In the genomic region with DNA sequence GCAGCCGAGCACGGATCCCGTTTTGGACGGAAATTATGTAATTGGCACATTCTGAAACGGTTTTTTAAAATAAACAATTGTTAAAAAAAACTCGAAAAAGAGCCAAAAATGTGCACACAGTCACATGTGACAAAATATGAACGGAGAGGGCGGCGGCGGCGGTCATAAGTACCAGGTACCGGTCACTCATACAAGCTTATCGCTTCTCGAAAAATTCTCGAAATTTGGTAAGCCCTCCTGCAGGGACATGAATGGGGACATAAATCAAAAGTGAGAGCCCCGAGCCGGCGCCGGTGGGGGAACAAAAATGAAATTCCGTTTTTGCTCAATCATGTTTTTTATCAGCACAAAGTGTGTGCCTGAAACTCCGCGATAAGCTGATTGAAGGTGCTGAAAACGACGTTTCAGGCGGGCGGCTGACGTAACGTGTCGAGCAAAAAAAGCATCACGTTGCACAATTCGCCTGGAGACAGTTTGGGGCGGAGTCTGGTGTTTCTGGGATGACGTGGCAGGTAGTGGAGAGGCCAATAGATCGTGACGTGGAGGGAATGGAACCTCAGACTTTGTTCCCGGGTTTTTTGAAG, we compare ENCODE assay signal across 5 worm cellular contexts.
TF ChIP-seq lines count a peak whose summit lies in the region.

Gene ltah-1.2, minus strand, starts transcription at position 51 of the 584 bp plus-strand sequence.

TF ChIP-seq in whole organism, L1 larva, 84 proteins besides CTCF, POLR2A, EP300 and RAD21:
- TF ChIP-seq C04F5.9 (tag; optimal IDR thresholded peaks at IDR 0.05; lab: Kevin White, UChicago) (no peak), efl-1 (optimal IDR thresholded peaks at IDR 0.05; lab: Kevin White, UChicago) (no peak), efl-1 (GFP tag; optimal IDR thresholded peaks at IDR 0.05 in 1 of 2; lab: Kevin White, UChicago) (peak in 1 of 2 experiments; percentile 15), lsy-2 (tag; optimal IDR thresholded peaks at IDR 0.05; lab: Kevin White, UChicago) (no peak), hlh-4 (tag; optimal IDR thresholded peaks at IDR 0.05; lab: Kevin White, UChicago) (no peak), dsc-1 (tag; optimal IDR thresholded peaks at IDR 0.05; lab: Kevin White, UChicago) (no peak), elt-2 (tag; optimal IDR thresholded peaks at IDR 0.05; lab: Kevin White, UChicago) (peak; percentile 76), ceh-90 (tag; optimal IDR thresholded peaks at IDR 0.05; lab: Kevin White, UChicago) (no peak), pax-3 (tag; optimal IDR thresholded peaks at IDR 0.05; lab: Kevin White, UChicago) (peak; percentile 11), unc-130 (tag; optimal IDR thresholded peaks at IDR 0.05; lab: Kevin White, UChicago) (no peak), vab-15 (tag; optimal IDR thresholded peaks at IDR 0.05; lab: Kevin White, UChicago) (no peak)

TF ChIP-seq in whole organism, L2 larva, 48 proteins besides CTCF, POLR2A, EP300 and RAD21:
- TF ChIP-seq aly-2 (tag; optimal IDR thresholded peaks at IDR 0.05; lab: Kevin White, UChicago) (no peak), F13H6.1 (tag; optimal IDR thresholded peaks at IDR 0.05; lab: Kevin White, UChicago) (peak; percentile 39), sma-9 (GFP tag; optimal IDR thresholded peaks at IDR 0.05; lab: Kevin White, UChicago) (peak; percentile 39), sma-9 (tag; optimal IDR thresholded peaks at IDR 0.05; lab: Kevin White, UChicago) (no peak), fos-1 (tag; optimal IDR thresholded peaks at IDR 0.05; lab: Kevin White, UChicago) (peak; percentile 54), lin-39 (tag; optimal IDR thresholded peaks at IDR 0.05; lab: Kevin White, UChicago) (no peak), crh-2 (tag; optimal IDR thresholded peaks at IDR 0.05; lab: Kevin White, UChicago) (peak; percentile 50)
TF ChIP-seq in whole organism, L2 larva: peak in this region for 4.

TF ChIP-seq in whole organism, L3 larva, 47 proteins besides CTCF, POLR2A, EP300 and RAD21:
- TF ChIP-seq pqm-1 (tag; optimal IDR thresholded peaks at IDR 0.05; lab: Kevin White, UChicago), result peak; percentile 43
- TF ChIP-seq tbx-2 (tag; optimal IDR thresholded peaks at IDR 0.05; lab: Kevin White, UChicago), result no peak
- TF ChIP-seq ceh-9 (tag; optimal IDR thresholded peaks at IDR 0.05; lab: Kevin White, UChicago), result no peak
- no peak for TF ChIP-seq lin-15B (tag; optimal IDR thresholded peaks at IDR 0.05; lab: Kevin White, UChicago)
- no peak for TF ChIP-seq ceh-28 (tag; optimal IDR thresholded peaks at IDR 0.05; lab: Kevin White, UChicago)
- no peak for TF ChIP-seq nhr-76 (tag; optimal IDR thresholded peaks at IDR 0.05; lab: Kevin White, UChicago)
- TF ChIP-seq zag-1 (tag; optimal IDR thresholded peaks at IDR 0.05; lab: Kevin White, UChicago), result no peak
- TF ChIP-seq elt-3 (tag; optimal IDR thresholded peaks at IDR 0.05; lab: Kevin White, UChicago), result no peak
- TF ChIP-seq lsy-12 (tag; optimal IDR thresholded peaks at IDR 0.05; lab: Kevin White, UChicago), result no peak
- TF ChIP-seq unc-39 (tag; optimal IDR thresholded peaks at IDR 0.05; lab: Kevin White, UChicago), result no peak
- TF ChIP-seq nhr-12 (tag; optimal IDR thresholded peaks at IDR 0.05; lab: Kevin White, UChicago), result no peak
- no peak for TF ChIP-seq fkh-10 (GFP tag; optimal IDR thresholded peaks at IDR 0.05; lab: Kevin White, UChicago)
- no peak for TF ChIP-seq nhr-77 (tag; optimal IDR thresholded peaks at IDR 0.05; lab: Kevin White, UChicago)
- TF ChIP-seq aly-2 (tag; optimal IDR thresholded peaks at IDR 0.05; lab: Kevin White, UChicago), result no peak
- TF ChIP-seq hmg-11 (tag; optimal IDR thresholded peaks at IDR 0.05; lab: Kevin White, UChicago), result no peak
- TF ChIP-seq ceh-16 (tag; optimal IDR thresholded peaks at IDR 0.05; lab: Kevin White, UChicago), result no peak
- no peak for TF ChIP-seq pha-4 (tag; optimal IDR thresholded peaks at IDR 0.05; lab: Kevin White, UChicago)
- TF ChIP-seq elt-2 (tag; optimal IDR thresholded peaks at IDR 0.05; lab: Kevin White, UChicago), result peak; percentile 90
- TF ChIP-seq nfya-1 (tag; optimal IDR thresholded peaks at IDR 0.05; lab: Kevin White, UChicago; ENCODE audit: insufficient read depth), result peak; percentile 38
TF ChIP-seq in whole organism, L3 larva: peak in this region for 3.

TF ChIP-seq in whole organism, L4 larva, 104 proteins besides CTCF, POLR2A, EP300 and RAD21 (continues in another document):
- TF ChIP-seq T26A8.4 (GFP tag; IDR thresholded peaks at IDR 0.05; lab: Robert Waterston, UW) (0 out of 2 replicates have a peak, but pooled peaks have one; percentile 7), tra-1 (GFP tag; IDR thresholded peaks at IDR 0.05; lab: Robert Waterston, UW) (peak; percentile 70; the same call in 1 of the 2 replicates), nhr-11 (tag; optimal IDR thresholded peaks at IDR 0.05; lab: Kevin White, UChicago) (no peak), ceh-20 (GFP tag; IDR thresholded peaks at IDR 0.05; lab: Robert Waterston, UW) (0 out of 2 replicates have a peak, but pooled peaks have one; percentile 65), nhr-25 (tag; optimal IDR thresholded peaks at IDR 0.05; lab: Kevin White, UChicago; ENCODE audit: borderline replicate concordance, insufficient read depth) (no peak), mdt-29 (GFP tag; IDR thresholded peaks at IDR 0.05; lab: Robert Waterston, UW) (peak; percentile 54; the same call in 1 of the 2 replicates), nhr-41 (GFP tag; IDR thresholded peaks at IDR 0.05; lab: Robert Waterston, UW) (0 out of 2 replicates have a peak, but pooled peaks have one; percentile 25), zfp-2 (tag; optimal IDR thresholded peaks at IDR 0.05; lab: Kevin White, UChicago) (no peak), lir-3 (tag; optimal IDR thresholded peaks at IDR 0.05; lab: Kevin White, UChicago) (no peak), ztf-7 (tag; optimal IDR thresholded peaks at IDR 0.05; lab: Kevin White, UChicago) (no peak), ZK546.5 (tag; optimal IDR thresholded peaks at IDR 0.05; lab: Kevin White, UChicago) (no peak), ces-1 (GFP tag; optimal IDR thresholded peaks at IDR 0.05; lab: Kevin White, UChicago) (no peak), lin-15B (tag; optimal IDR thresholded peaks at IDR 0.05; lab: Kevin White, UChicago) (no peak), duxl-1 (tag; optimal IDR thresholded peaks at IDR 0.05; lab: Kevin White, UChicago; ENCODE audit: poor library complexity) (no peak), cey-2 (tag; optimal IDR thresholded peaks at IDR 0.05; lab: Kevin White, UChicago; ENCODE audit: borderline replicate concordance, insufficient read depth) (no peak), egl-43 (GFP tag; IDR thresholded peaks at IDR 0.05; lab: Robert Waterston, UW) (0 out of 2 replicates have a peak, but pooled peaks have one; percentile 40), daf-8 (GFP tag; IDR thresholded peaks at IDR 0.05; lab: Robert Waterston, UW) (no peak), php-3 (GFP tag; IDR thresholded peaks at IDR 0.05; lab: Robert Waterston, UW) (peak; percentile 93), nhr-77 (tag; optimal IDR thresholded peaks at IDR 0.05; lab: Kevin White, UChicago) (peak; percentile 5), Y75B8A.6 (GFP tag; IDR thresholded peaks at IDR 0.05; lab: Robert Waterston, UW) (no peak), D1046.2 (GFP tag; IDR thresholded peaks at IDR 0.05; lab: Robert Waterston, UW) (no peak), nhr-76 (tag; optimal IDR thresholded peaks at IDR 0.05; lab: Kevin White, UChicago) (no peak), R02D3.7 (tag; optimal IDR thresholded peaks at IDR 0.05; lab: Kevin White, UChicago) (no peak), ZK337.2 (GFP tag; IDR thresholded peaks at IDR 0.05; lab: Robert Waterston, UW) (no peak)

TF ChIP-seq in whole organism, young adult, 124 proteins besides CTCF, POLR2A, EP300 and RAD21 (continues in another document):
- TF ChIP-seq tlf-1 (GFP tag; optimal IDR thresholded peaks at IDR 0.05; lab: Kevin White, UChicago) (peak; percentile 36), K12H6.12 (tag; optimal IDR thresholded peaks at IDR 0.05; lab: Kevin White, UChicago) (no peak), madf-6 (GFP tag; IDR thresholded peaks at IDR 0.05; lab: Robert Waterston, UW) (no peak), Y95B8A.8 (GFP tag; IDR thresholded peaks at IDR 0.05; lab: Robert Waterston, UW) (no peak), tbx-9 (tag; optimal IDR thresholded peaks at IDR 0.05; lab: Kevin White, UChicago; ENCODE audit: borderline replicate concordance) (no peak), rec-8 (tag; optimal IDR thresholded peaks at IDR 0.05; lab: Kevin White, UChicago) (no peak), die-1 (tag; optimal IDR thresholded peaks at IDR 0.05; lab: Kevin White, UChicago) (no peak), sptf-2 (GFP tag; optimal IDR thresholded peaks at IDR 0.05; lab: Kevin White, UChicago) (no peak), T07F8.4 (tag; optimal IDR thresholded peaks at IDR 0.05; lab: Kevin White, UChicago) (no peak), dox-1 (GFP tag; IDR thresholded peaks at IDR 0.05; lab: Robert Waterston, UW) (peak; percentile 67; the same call in 1 of the 2 replicates), egl-18 (GFP tag; IDR thresholded peaks at IDR 0.05; lab: Robert Waterston, UW) (no peak), nhr-80 (tag; optimal IDR thresholded peaks at IDR 0.05; lab: Kevin White, UChicago) (peak; percentile 92), ekl-4 (GFP tag; IDR thresholded peaks at IDR 0.05; lab: Robert Waterston, UW) (no peak), nfyb-1 (GFP tag; IDR thresholded peaks at IDR 0.05; lab: Robert Waterston, UW) (peak; percentile 53; the same call in 1 of the 2 replicates), lsl-1 (GFP tag; optimal IDR thresholded peaks at IDR 0.05; lab: Kevin White, UChicago) (no peak), tbp1 (GFP tag; optimal IDR thresholded peaks at IDR 0.05; lab: Kevin White, UChicago) (peak; percentile 5), F55B11.4 (tag; optimal IDR thresholded peaks at IDR 0.05; lab: Kevin White, UChicago; ENCODE audit: borderline replicate concordance, insufficient read depth) (no peak), Y56A3A.18 (GFP tag; IDR thresholded peaks at IDR 0.05; lab: Robert Waterston, UW) (no peak), ztf-18 (tag; optimal IDR thresholded peaks at IDR 0.05; lab: Kevin White, UChicago) (no peak), ztf-28 (GFP tag; IDR thresholded peaks at IDR 0.05; lab: Robert Waterston, UW) (no peak), B0261.1 (tag; optimal IDR thresholded peaks at IDR 0.05; lab: Kevin White, UChicago) (no peak), ztf-6 (GFP tag; IDR thresholded peaks at IDR 0.05; lab: Robert Waterston, UW) (no peak), repo-1 (tag; optimal IDR thresholded peaks at IDR 0.05; lab: Kevin White, UChicago) (no peak), unc-130 (GFP tag; optimal IDR thresholded peaks at IDR 0.05; lab: Kevin White, UChicago) (no peak), xnd-1 (tag; optimal IDR thresholded peaks at IDR 0.05; lab: Kevin White, UChicago) (no peak), ZK185.1 (tag; optimal IDR thresholded peaks at IDR 0.05; lab: Kevin White, UChicago; ENCODE audit: poor library complexity, severe bottlenecking) (no peak), lsy-27 (tag; optimal IDR thresholded peaks at IDR 0.05; lab: Kevin White, UChicago; ENCODE audit: borderline replicate concordance, insufficient read depth) (no peak), let-607 (tag; optimal IDR thresholded peaks at IDR 0.05; lab: Kevin White, UChicago) (peak; percentile 96 to 97), lin-26 (GFP tag; IDR thresholded peaks at IDR 0.05; lab: Robert Waterston, UW) (no peak)
